Worm (Caenorhabditis elegans) whole organism, L4 larva: Measurements from ENCODE around the gene ttbk-3.

Experiments used
- F44E2.7 ChIP-seq: fragments of 200-800 bp; sonication (Bioruptor generic); IDR thresholded peaks from 2 replicates; pipeline ENCODE4 v2.1.2; 2022; ENCODE audit warnings: missing genetic modification characterization, missing compliant biosample characterization
- F49E8.2 ChIP-seq: sonication (generic microtip); optimal IDR thresholded peaks from 2 replicates; lab custom pipeline; 2016; ENCODE audit warnings: missing compliant biosample characterization, mild to moderate bottlenecking, missing genetic modification characterization, borderline replicate concordance
- Y105C5A.15 ChIP-seq: fragments of 200-800 bp; sonication (Bioruptor generic); IDR thresholded peaks from 2 replicates; pipeline ENCODE4 v1.3.6; 2022; ENCODE audit warnings: missing genetic modification characterization, missing compliant biosample characterization
- aha-1 ChIP-seq: fragments of 150-350 bp; peaks from one replicate; lab custom pipeline; 2014; ENCODE audit warnings: missing biosample characterization, missing genetic modification characterization
- arid-1 ChIP-seq: fragments of 200-800 bp; sonication (Bioruptor generic); conservative IDR thresholded peaks from 2 replicates; pipeline ENCODE4 v1.3.6; 2022; ENCODE audit warnings: missing genetic modification reagents, missing genetic modification characterization, missing compliant biosample characterization
- ceh-32 ChIP-seq: sonication (generic microtip); optimal IDR thresholded peaks from 2 replicates; lab custom pipeline; 2016; ENCODE audit warnings: mild to moderate bottlenecking, missing genetic modification characterization, missing compliant biosample characterization; ENCODE audit not compliant: poor library complexity
- ces-1 ChIP-seq: fragments of 150-350 bp; sonication (generic microtip); optimal IDR thresholded peaks from 4 replicates; lab custom pipeline; 2014; ENCODE audit warnings: missing biosample characterization, missing genetic modification reagents, missing genetic modification characterization
- daf-19 ChIP-seq: fragments of 200-800 bp; sonication (Bioruptor generic); conservative IDR thresholded peaks from 2 replicates; pipeline ENCODE4 v1.3.6; 2022; ENCODE audit warnings: missing genetic modification characterization, missing compliant biosample characterization
- daf-8 ChIP-seq: fragments of 200-800 bp; sonication (Bioruptor generic); IDR thresholded peaks from 2 replicates; pipeline ENCODE4 v1.3.6; 2022; ENCODE audit warnings: missing genetic modification characterization, missing compliant biosample characterization
- dmd-9 ChIP-seq: fragments of 200-800 bp; sonication (Bioruptor generic); IDR thresholded peaks from 2 replicates; pipeline ENCODE4 v1.3.6; 2022; ENCODE audit warnings: missing genetic modification reagents, missing genetic modification characterization, missing compliant biosample characterization
- duxl-1 ChIP-seq: sonication (generic microtip); optimal IDR thresholded peaks from 2 replicates; lab custom pipeline; 2016; ENCODE audit warnings: mild to moderate bottlenecking, missing genetic modification characterization, moderate library complexity, missing compliant biosample characterization; ENCODE audit not compliant: poor library complexity
- dve-1 ChIP-seq: sonication (generic microtip); optimal IDR thresholded peaks from 2 replicates; lab custom pipeline; 2017; ENCODE audit warnings: antibody characterized with exemption, mild to moderate bottlenecking, missing genetic modification characterization, missing compliant biosample characterization; ENCODE audit not compliant: insufficient read depth
- egl-43 ChIP-seq: fragments of 200-800 bp; sonication (Bioruptor generic); IDR thresholded peaks from 2 replicates; pipeline ENCODE4 v1.3.6; 2022; ENCODE audit warnings: missing genetic modification reagents, missing genetic modification characterization, missing compliant biosample characterization
- gei-8 ChIP-seq: fragments of 200-800 bp; sonication (Bioruptor generic); optimal IDR thresholded peaks from 2 replicates; lab custom pipeline; 2018; ENCODE audit warnings: mild to moderate bottlenecking, missing genetic modification characterization, missing compliant biosample characterization
- hlh-11 ChIP-seq: fragments of 200-800 bp; sonication (Bioruptor generic); optimal IDR thresholded peaks from 2 replicates; lab custom pipeline; 2018; ENCODE audit warnings: mild to moderate bottlenecking, missing genetic modification characterization, missing compliant biosample characterization
- lim-7 ChIP-seq: fragments of 200-800 bp; sonication (Bioruptor generic); IDR thresholded peaks from 2 replicates; pipeline ENCODE4 v1.3.6; 2022; ENCODE audit warnings: missing genetic modification characterization, missing compliant biosample characterization
- lin-29 ChIP-seq: fragments of 200-800 bp; sonication (Bioruptor generic); IDR thresholded peaks from 2 replicates; pipeline ENCODE4 v1.3.6; 2022; ENCODE audit warnings: missing genetic modification reagents, missing genetic modification characterization, missing compliant biosample characterization
- lin-39 ChIP-seq: fragments of 150-350 bp; optimal IDR thresholded peaks from 2 replicates; lab custom pipeline; 2014; ENCODE audit warnings: missing biosample characterization, missing genetic modification reagents, missing genetic modification characterization
- madf-5 ChIP-seq, 2 experiments: fragments of 200-800 bp; sonication (Bioruptor generic); IDR thresholded peaks; 2 replicates each; pipeline ENCODE4 v1.3.6; 2022; ENCODE audit warnings: missing compliant biosample characterization in 2 of 2, missing genetic modification characterization in 2 of 2
- mdl-1 ChIP-seq, 2 experiments: fragments of 150-350 bp in 1 of 2; sonication (generic microtip) in 1 of 2; optimal IDR thresholded peaks; 2 replicates each; lab custom pipeline; 2014 to 2017; ENCODE audit warnings: missing biosample characterization in 2 of 2, missing genetic modification characterization in 2 of 2
- mdt-29 ChIP-seq: fragments of 200-800 bp; sonication (Bioruptor generic); IDR thresholded peaks from 2 replicates; pipeline ENCODE4 v1.3.6; 2022; ENCODE audit warnings: missing genetic modification reagents, missing genetic modification characterization, missing compliant biosample characterization
- mep-1 ChIP-seq: fragments of 150-350 bp; sonication (generic microtip); optimal IDR thresholded peaks from 3 replicates; lab custom pipeline; 2014; ENCODE audit warnings: missing biosample characterization, missing genetic modification characterization
- mxl-3 ChIP-seq: fragments of 200-800 bp; sonication (Bioruptor generic); optimal IDR thresholded peaks from 2 replicates; lab custom pipeline; 2018; ENCODE audit warnings: mild to moderate bottlenecking, missing genetic modification characterization, missing compliant biosample characterization
- nhr-10 ChIP-seq: fragments of 150-350 bp; optimal IDR thresholded peaks from 2 replicates; lab custom pipeline; 2014; ENCODE audit warnings: missing biosample characterization, missing genetic modification characterization
- nhr-28 ChIP-seq: fragments of 150-350 bp; optimal IDR thresholded peaks from 2 replicates; lab custom pipeline; 2014; ENCODE audit warnings: missing biosample characterization, missing genetic modification characterization
- nhr-48 ChIP-seq: sonication (generic microtip); optimal IDR thresholded peaks from 2 replicates; lab custom pipeline; 2016; ENCODE audit warnings: mild to moderate bottlenecking, missing genetic modification characterization, missing compliant biosample characterization
- php-3 ChIP-seq: fragments of 200-800 bp; sonication (Bioruptor generic); IDR thresholded peaks from 2 replicates; pipeline ENCODE4 v1.3.6; 2022; ENCODE audit warnings: missing genetic modification reagents, missing genetic modification characterization, missing compliant biosample characterization
- sdz-12 ChIP-seq: fragments of 200-800 bp; sonication (Bioruptor generic); optimal IDR thresholded peaks from 2 replicates; lab custom pipeline; 2018; ENCODE audit warnings: mild to moderate bottlenecking, missing genetic modification characterization, missing compliant biosample characterization
- set-16 ChIP-seq: fragments of 200-800 bp; sonication (Bioruptor generic); IDR thresholded peaks from 2 replicates; pipeline ENCODE4 v1.3.6; 2022; ENCODE audit warnings: missing genetic modification reagents, missing genetic modification characterization, missing compliant biosample characterization
- spr-1 ChIP-seq: sonication (generic microtip); optimal IDR thresholded peaks from 2 replicates; lab custom pipeline; 2016; ENCODE audit warnings: mild to moderate bottlenecking, missing genetic modification characterization, missing compliant biosample characterization
- tag-97 ChIP-seq: fragments of 200-800 bp; sonication (Bioruptor generic); IDR thresholded peaks from 2 replicates; pipeline ENCODE4 v1.3.6; 2022; ENCODE audit warnings: missing genetic modification characterization, missing compliant biosample characterization
- unc-62 ChIP-seq, 3 experiments: fragments of 150-350 bp in 1 of 3; sonication (generic microtip); optimal IDR thresholded peaks in 2 of 3; peaks in 1 of 3; 1 replicate in 1 of 3; 2 replicates in 2 of 3; lab custom pipeline; 2014 to 2017; ENCODE audit warnings: missing biosample characterization in 3 of 3, missing genetic modification characterization in 3 of 3, missing genetic modification reagents in 3 of 3, missing genotype in 1 of 3
- zag-1 ChIP-seq: fragments of 150-350 bp; optimal IDR thresholded peaks from 2 replicates; lab custom pipeline; 2014; ENCODE audit warnings: missing biosample characterization, missing genetic modification characterization
- zfp-2 ChIP-seq: sonication (generic microtip); optimal IDR thresholded peaks from 2 replicates; lab custom pipeline; 2016; ENCODE audit warnings: mild to moderate bottlenecking, missing genetic modification characterization, missing compliant biosample characterization
- zfp-3 ChIP-seq: fragments of 200-800 bp; sonication (Bioruptor generic); conservative IDR thresholded peaks from 2 replicates; pipeline ENCODE4 v1.3.6; 2022; ENCODE audit warnings: missing genetic modification reagents, missing genetic modification characterization, missing compliant biosample characterization

The ttbk-3 gene

DNA sequence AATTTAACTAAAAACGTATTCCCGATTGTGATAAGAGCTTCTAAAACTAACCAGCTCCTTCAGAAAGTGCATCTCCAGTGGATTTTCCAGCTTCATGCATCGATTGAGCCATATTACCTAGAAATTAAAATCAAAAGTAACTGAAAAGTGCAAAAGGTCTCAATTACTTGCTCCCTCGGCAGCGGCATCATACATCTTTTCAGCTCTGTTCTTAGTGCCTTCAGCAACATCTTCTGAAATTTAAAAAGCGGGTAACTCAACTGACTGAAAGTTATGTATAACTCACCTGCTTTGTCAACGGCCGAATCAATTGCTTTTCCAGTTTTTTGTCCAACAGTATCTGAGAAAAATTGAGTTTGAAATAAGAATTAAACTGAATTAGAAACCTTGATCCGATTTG lies 34.7 kb upstream of the ttbk-3 start:
- TF ChIP-seq spr-1 (tag; lab: Kevin White, UChicago) (no peak), unc-62 (GFP tag; optimal IDR thresholded peaks at IDR 0.05 in 1 of 2; lab: Kevin White, UChicago) (peak in 1 of 2 experiments; percentile 96), unc-62 (tag; optimal IDR thresholded peaks at IDR 0.05; lab: Kevin White, UChicago) (no peak)

DNA sequence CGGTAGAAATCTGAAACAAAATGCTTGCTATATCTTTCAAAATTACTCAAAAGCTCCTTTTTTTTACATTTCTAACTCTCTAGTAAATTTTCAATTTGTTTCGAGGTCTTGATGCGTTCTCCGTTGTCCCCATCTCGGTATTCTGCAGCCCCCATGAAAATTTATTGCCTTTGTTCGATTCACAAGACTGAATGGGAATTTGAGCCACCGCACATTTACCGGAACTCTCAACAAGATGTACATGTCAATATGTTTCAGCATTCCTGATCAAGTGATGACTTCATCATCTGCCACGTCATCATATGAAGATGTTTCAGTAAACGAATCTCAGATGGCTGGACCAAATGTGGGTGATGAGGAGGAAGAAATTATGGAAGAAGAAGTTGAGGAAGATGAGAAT lies 30.7 kb upstream of the ttbk-3 start:
- TF ChIP-seq aha-1 (peak; percentile 94), nhr-48 (no peak), zag-1 (tag; lab: Kevin White, UChicago) (no peak), unc-62 (GFP tag; optimal IDR thresholded peaks at IDR 0.05 in 1 of 2; lab: Kevin White, UChicago) (peak in 1 of 2 experiments; percentile 82), unc-62 (tag; optimal IDR thresholded peaks at IDR 0.05; lab: Kevin White, UChicago) (no peak), dve-1 (tag; lab: Kevin White, UChicago) (no peak), zfp-2 (tag; lab: Kevin White, UChicago) (no peak)

- peak; percentile 46 for TF ChIP-seq mxl-3 (GFP tag; lab: Kevin White, UChicago)
- peak; percentile 37 for TF ChIP-seq hlh-11 (tag; lab: Kevin White, UChicago)
- peak; percentile 1 for TF ChIP-seq nhr-28
- TF ChIP-seq lim-7 (GFP tag; lab: Robert Waterston, UW) = no peak
- TF ChIP-seq zag-1 (tag; lab: Kevin White, UChicago) = no peak
- peak in 1 of 2 experiments; percentile 7 for TF ChIP-seq mdl-1 (tag; optimal IDR thresholded peaks at IDR 0.05; lab: Kevin White, UChicago)
- TF ChIP-seq arid-1 (GFP tag; lab: Robert Waterston, UW) = no peak
Measured at ce11 chrIV:9918021-9918420, 28.3 kb upstream of the ttbk-3 start.

DNA sequence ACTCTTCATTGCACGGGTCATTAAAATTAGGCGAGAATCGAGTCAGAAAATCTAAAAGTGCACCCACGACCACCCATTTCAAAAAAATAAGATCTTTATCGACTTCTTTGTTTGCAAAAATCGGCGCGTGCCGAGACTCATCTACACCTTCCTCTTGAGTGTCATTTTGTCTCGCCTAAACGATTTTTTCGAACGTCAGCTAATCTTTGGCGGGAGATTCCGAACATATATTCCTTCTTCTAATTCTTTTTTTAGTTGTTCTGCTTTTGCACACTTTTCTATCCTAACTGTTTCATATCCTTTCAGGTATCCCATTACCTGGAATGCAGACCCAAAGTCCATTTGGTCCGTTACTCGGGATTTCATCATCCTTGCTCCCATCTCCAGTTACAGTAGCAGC lies 26.5 kb upstream of the ttbk-3 start, which contains the start of gene bed-3:
bed-3 (plus strand) TSS at position 301 of the 400 bp plus-strand sequence.
- no peak for TF ChIP-seq mxl-3 (GFP tag; lab: Kevin White, UChicago)
- TF ChIP-seq daf-19 (GFP tag; lab: Robert Waterston, UW) = no peak
- TF ChIP-seq duxl-1 (tag; lab: Kevin White, UChicago) = no peak
- no peak for TF ChIP-seq php-3 (GFP tag; lab: Robert Waterston, UW)
- no peak for TF ChIP-seq nhr-10

DNA sequence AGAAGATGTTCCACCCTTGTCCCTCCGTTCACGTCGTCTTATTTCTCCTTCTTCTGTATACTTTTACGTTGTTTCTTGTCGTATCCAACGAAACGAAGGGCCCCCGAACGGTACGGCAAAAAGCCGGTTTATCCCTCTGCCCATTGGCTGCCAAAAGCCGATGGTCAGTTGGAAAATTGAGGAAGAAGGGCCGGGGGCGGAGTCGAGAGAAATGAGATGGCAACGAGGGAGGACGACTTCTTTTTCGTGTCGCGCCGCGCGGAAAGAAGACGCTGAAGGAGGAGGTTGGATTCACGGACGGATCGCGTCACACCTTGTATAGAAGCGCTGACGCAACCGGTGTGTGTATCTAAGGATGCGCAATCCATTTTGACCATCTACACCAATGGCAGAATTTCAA lies 25.4 kb upstream of the ttbk-3 start:
- peak in 1 of 2 experiments; percentile 46 for TF ChIP-seq unc-62 (GFP tag; optimal IDR thresholded peaks at IDR 0.05 in 1 of 2; lab: Kevin White, UChicago)
- no peak for TF ChIP-seq unc-62 (tag; optimal IDR thresholded peaks at IDR 0.05; lab: Kevin White, UChicago)
- TF ChIP-seq aha-1 = peak; percentile 40
- TF ChIP-seq zfp-3 = no peak
- TF ChIP-seq sdz-12 (GFP tag; lab: Kevin White, UChicago) = no peak
- TF ChIP-seq dmd-9 (GFP tag; lab: Robert Waterston, UW) = no peak
- TF ChIP-seq ceh-32 = no peak
- peak; percentile 66; the same call in 1 of the 2 replicates for TF ChIP-seq set-16
- TF ChIP-seq tag-97 (GFP tag; lab: Robert Waterston, UW) = no peak
- TF ChIP-seq egl-43 = 0 out of 2 replicates have a peak, but pooled peaks have one; percentile 10
- TF ChIP-seq arid-1 (GFP tag; lab: Robert Waterston, UW) = no peak
- TF ChIP-seq ces-1 = no peak
- TF ChIP-seq mdt-29 = no peak
- TF ChIP-seq lin-39 (tag; lab: Kevin White, UChicago) = no peak
- no peak for TF ChIP-seq Y105C5A.15 (GFP tag; lab: Robert Waterston, UW)
- TF ChIP-seq daf-8 (GFP tag; lab: Robert Waterston, UW) = no peak
- no peak for TF ChIP-seq mep-1 (tag; lab: Kevin White, UChicago)
- TF ChIP-seq mxl-3 (GFP tag; lab: Kevin White, UChicago) = no peak
- no peak for TF ChIP-seq lin-29 (GFP tag; lab: Robert Waterston, UW)
- TF ChIP-seq madf-5 (GFP tag; IDR thresholded peaks at IDR 0.05; lab: Robert Waterston, UW) = no peak
- no peak for TF ChIP-seq gei-8 (GFP tag; lab: Kevin White, UChicago)
- TF ChIP-seq hlh-11 (tag; lab: Kevin White, UChicago) = peak; percentile 18
- TF ChIP-seq daf-19 (GFP tag; lab: Robert Waterston, UW) = no peak
- no peak for TF ChIP-seq F44E2.7 (GFP tag; lab: Robert Waterston, UW)
- TF ChIP-seq F49E8.2 (tag; lab: Kevin White, UChicago) = no peak
